Worm (Caenorhabditis elegans) whole organism, L1 larva: ENCODE measurements around the gene nhr-261.

ENCODE experiments used
- C16A3.4 ChIP-seq: fragments of 150-350 bp; optimal IDR thresholded peaks from 2 replicates; lab custom pipeline; 2014; ENCODE audit warnings: missing biosample characterization, missing genetic modification characterization
- C34B4.2 ChIP-seq: sonication (generic microtip); optimal IDR thresholded peaks from 2 replicates; lab custom pipeline; 2017; ENCODE audit warnings: mild to moderate bottlenecking, missing genetic modification characterization, missing compliant biosample characterization
- alr-1 ChIP-seq: fragments of 200-800 bp; sonication (Bioruptor generic); optimal IDR thresholded peaks from 2 replicates; lab custom pipeline; 2018; ENCODE audit warnings: borderline replicate concordance, mild to moderate bottlenecking, missing genetic modification characterization, missing compliant biosample characterization
- ama-1 ChIP-seq: fragments of 150-350 bp; optimal IDR thresholded peaks from 2 replicates; lab custom pipeline; 2014
- blmp-1 ChIP-seq: fragments of 150-350 bp; optimal IDR thresholded peaks from 2 replicates; lab custom pipeline; 2014; ENCODE audit warnings: missing biosample characterization, missing genetic modification characterization
- ceh-90 ChIP-seq: sonication (generic microtip); optimal IDR thresholded peaks from 2 replicates; lab custom pipeline; 2016; ENCODE audit warnings: missing genetic modification characterization, missing compliant biosample characterization
- ces-1 ChIP-seq: fragments of 150-350 bp; optimal IDR thresholded peaks from 2 replicates; lab custom pipeline; 2014; ENCODE audit warnings: missing biosample characterization, missing genetic modification reagents, missing genetic modification characterization
- dpl-1 ChIP-seq, 3 experiments: fragments of 150-350 bp in 2 of 3; sonication (generic microtip) in 1 of 3; optimal IDR thresholded peaks; 2 replicates each; lab custom pipeline; 2014 to 2017; ENCODE audit warnings: missing biosample characterization in 3 of 3, missing genetic modification characterization in 3 of 3, missing genetic modification reagents in 3 of 3
- efl-1 ChIP-seq, 4 experiments: fragments of 150-350 bp; optimal IDR thresholded peaks in 3 of 4; peaks in 1 of 4; 1 replicate in 1 of 4; 2 replicates in 3 of 4; lab custom pipeline; 2014; ENCODE audit warnings: missing biosample characterization in 2 of 4, missing genetic modification characterization in 2 of 4, missing genetic modification reagents in 2 of 4
- efl-3 ChIP-seq: fragments of 200-800 bp; sonication (Bioruptor generic); optimal IDR thresholded peaks from 2 replicates; lab custom pipeline; 2018; ENCODE audit warnings: mild to moderate bottlenecking, missing genetic modification characterization, missing compliant biosample characterization
- egl-13 ChIP-seq: sonication (generic microtip); optimal IDR thresholded peaks from 2 replicates; lab custom pipeline; 2016; ENCODE audit warnings: missing genotype, missing genetic modification reagents, missing genetic modification characterization, missing compliant biosample characterization
- egl-27 ChIP-seq, 2 experiments: fragments of 150-350 bp in 1 of 2; sonication (generic microtip); optimal IDR thresholded peaks; 3 replicates each; lab custom pipeline; 2017 to 2018; ENCODE audit warnings: missing biosample characterization in 2 of 2, missing genetic modification characterization in 2 of 2, missing genetic modification reagents in 2 of 2
- elt-2 ChIP-seq: sonication (generic microtip); optimal IDR thresholded peaks from 2 replicates; lab custom pipeline; 2016; ENCODE audit warnings: missing genetic modification characterization, mild to moderate bottlenecking, inconsistent platforms, missing compliant biosample characterization, missing genetic modification reagents
- ets-5 ChIP-seq: fragments of 200-800 bp; sonication (Bioruptor generic); IDR thresholded peaks from 2 replicates; pipeline ENCODE4 v1.3.6; 2022; ENCODE audit warnings: missing genetic modification characterization, missing compliant biosample characterization
- fkh-8 ChIP-seq: sonication (generic microtip); optimal IDR thresholded peaks from 2 replicates; lab custom pipeline; 2016; ENCODE audit warnings: mild to moderate bottlenecking, missing genetic modification characterization, missing compliant biosample characterization
- hlh-17 ChIP-seq: fragments of 200-800 bp; sonication (Bioruptor generic); optimal IDR thresholded peaks from 2 replicates; lab custom pipeline; 2018; ENCODE audit warnings: missing genetic modification characterization, mild to moderate bottlenecking, missing compliant biosample characterization, moderate library complexity, borderline replicate concordance
- hpl-2 ChIP-seq: fragments of 150-350 bp; optimal IDR thresholded peaks from 2 replicates; lab custom pipeline; 2014; ENCODE audit warnings: missing biosample characterization, missing genetic modification reagents, missing genetic modification characterization
- isw-1 ChIP-seq: fragments of 200-800 bp; sonication (Bioruptor generic); IDR thresholded peaks from 2 replicates; pipeline ENCODE4 v1.3.6; 2022; ENCODE audit warnings: missing genetic modification characterization, missing compliant biosample characterization
- lin-13 ChIP-seq: fragments of 150-350 bp; optimal IDR thresholded peaks from 2 replicates; lab custom pipeline; 2014; ENCODE audit warnings: missing biosample characterization, missing genetic modification reagents, missing genetic modification characterization
- lin-14 ChIP-seq: fragments of 200-800 bp; sonication (Bioruptor generic); optimal IDR thresholded peaks from 2 replicates; lab custom pipeline; 2018; ENCODE audit warnings: mild to moderate bottlenecking, missing genetic modification characterization, moderate library complexity, missing compliant biosample characterization
- lin-35 ChIP-seq, 2 experiments: fragments of 150-350 bp; optimal IDR thresholded peaks; 2 replicates each; lab custom pipeline; 2014; ENCODE audit warnings: missing biosample characterization in 2 of 2, missing genetic modification characterization in 2 of 2, missing genetic modification reagents in 2 of 2
- lsy-2 ChIP-seq, 2 experiments: fragments of 150-350 bp; optimal IDR thresholded peaks; 2 replicates each; lab custom pipeline; 2014; ENCODE audit warnings: missing biosample characterization in 2 of 2, missing genetic modification characterization in 2 of 2
- mab-9 ChIP-seq: fragments of 200-800 bp; sonication (Bioruptor generic); IDR thresholded peaks from 2 replicates; pipeline ENCODE4 v1.3.6; 2022; ENCODE audit warnings: missing genetic modification reagents, missing genetic modification characterization, missing compliant biosample characterization
- mef-2 ChIP-seq: fragments of 150-350 bp; optimal IDR thresholded peaks from 2 replicates; lab custom pipeline; 2014; ENCODE audit warnings: missing biosample characterization, missing genetic modification characterization
- nhr-12 ChIP-seq: sonication (generic microtip); optimal IDR thresholded peaks from 2 replicates; lab custom pipeline; 2017; ENCODE audit warnings: missing biosample characterization, missing genetic modification characterization
- nhr-20 ChIP-seq: sonication (generic microtip); optimal IDR thresholded peaks from 2 replicates; lab custom pipeline; 2016; ENCODE audit warnings: mild to moderate bottlenecking, missing genetic modification characterization, missing compliant biosample characterization
- nhr-237 ChIP-seq: fragments of 150-350 bp; optimal IDR thresholded peaks from 2 replicates; lab custom pipeline; 2014; ENCODE audit warnings: missing biosample characterization, missing genetic modification characterization
- nhr-28 ChIP-seq: fragments of 150-350 bp; optimal IDR thresholded peaks from 2 replicates; lab custom pipeline; 2014; ENCODE audit warnings: missing biosample characterization, missing genetic modification characterization
- nhr-47 ChIP-seq: sonication (generic microtip); optimal IDR thresholded peaks from 2 replicates; lab custom pipeline; 2016; ENCODE audit warnings: mild to moderate bottlenecking, missing genetic modification characterization, moderate library complexity, missing compliant biosample characterization
- nhr-76 ChIP-seq: sonication (generic microtip); optimal IDR thresholded peaks from 2 replicates; lab custom pipeline; 2017; ENCODE audit warnings: missing biosample characterization, missing genetic modification characterization
- nhr-77 ChIP-seq: fragments of 150-350 bp; optimal IDR thresholded peaks from 2 replicates; lab custom pipeline; 2014; ENCODE audit warnings: missing biosample characterization, missing genetic modification characterization
- nhr-84 ChIP-seq: sonication (generic microtip); optimal IDR thresholded peaks from 2 replicates; lab custom pipeline; 2017; ENCODE audit warnings: missing biosample characterization, missing genetic modification characterization
- nhr-85 ChIP-seq: sonication (generic microtip); peaks from one replicate; lab custom pipeline; 2016; ENCODE audit warnings: missing genetic modification characterization, inconsistent platforms, missing compliant biosample characterization
- pax-3 ChIP-seq: fragments of 200-800 bp; sonication (Bioruptor generic); optimal IDR thresholded peaks from 2 replicates; lab custom pipeline; 2018; ENCODE audit warnings: mild to moderate bottlenecking, missing genetic modification characterization, moderate library complexity, missing compliant biosample characterization
- pqm-1 ChIP-seq: sonication (generic microtip); optimal IDR thresholded peaks from 3 replicates; lab custom pipeline; 2017; ENCODE audit warnings: missing biosample characterization, missing genetic modification characterization
- rnt-1 ChIP-seq: sonication (generic microtip); optimal IDR thresholded peaks from 2 replicates; lab custom pipeline; 2016; ENCODE audit warnings: mild to moderate bottlenecking, missing genetic modification characterization, moderate library complexity, missing compliant biosample characterization
- skn-1 ChIP-seq: fragments of 150-350 bp; optimal IDR thresholded peaks from 2 replicates; lab custom pipeline; 2014; ENCODE audit warnings: missing biosample characterization, missing genetic modification characterization
- sox-4 ChIP-seq: sonication (generic microtip); optimal IDR thresholded peaks from 2 replicates; lab custom pipeline; 2016; ENCODE audit warnings: missing genetic modification characterization, missing compliant biosample characterization
- sptf-1 ChIP-seq: fragments of 150-350 bp; optimal IDR thresholded peaks from 2 replicates; lab custom pipeline; 2014; ENCODE audit warnings: missing biosample characterization, missing genetic modification characterization
- sup-37 ChIP-seq: fragments of 200-800 bp; sonication (Bioruptor generic); optimal IDR thresholded peaks from 2 replicates; lab custom pipeline; 2018; ENCODE audit warnings: mild to moderate bottlenecking, missing genetic modification characterization, missing compliant biosample characterization
- unc-130 ChIP-seq: fragments of 150-350 bp; optimal IDR thresholded peaks from 2 replicates; lab custom pipeline; 2017; ENCODE audit warnings: missing biosample characterization, missing genetic modification characterization, inconsistent platforms
- unc-86 ChIP-seq: sonication (generic microtip); optimal IDR thresholded peaks from 2 replicates; lab custom pipeline; 2016; ENCODE audit warnings: missing genetic modification characterization, missing compliant biosample characterization
- unc-98 ChIP-seq: fragments of 200-800 bp; sonication (Bioruptor generic); IDR thresholded peaks from 2 replicates; pipeline ENCODE4 v1.3.6; 2022; ENCODE audit warnings: missing genetic modification characterization, missing compliant biosample characterization
- vab-15 ChIP-seq: sonication (generic microtip); optimal IDR thresholded peaks from 2 replicates; lab custom pipeline; 2017; ENCODE audit warnings: missing genotype, mild to moderate bottlenecking, missing genetic modification characterization, missing compliant biosample characterization
- xbp-1 ChIP-seq: sonication (generic microtip); optimal IDR thresholded peaks from 2 replicates; lab custom pipeline; 2016; ENCODE audit warnings: missing genetic modification characterization, missing compliant biosample characterization
- zag-1 ChIP-seq: fragments of 150-350 bp; optimal IDR thresholded peaks from 2 replicates; lab custom pipeline; 2014; ENCODE audit warnings: missing biosample characterization, missing genetic modification characterization
- zip-4 ChIP-seq: fragments of 200-800 bp; sonication (Bioruptor generic); optimal IDR thresholded peaks from 2 replicates; lab custom pipeline; 2018; ENCODE audit warnings: mild to moderate bottlenecking, missing genetic modification characterization, moderate library complexity, missing compliant biosample characterization
- ztf-4 ChIP-seq: fragments of 150-350 bp; optimal IDR thresholded peaks from 2 replicates; lab custom pipeline; 2014; ENCODE audit warnings: missing biosample characterization, missing genetic modification characterization

The nhr-261 gene

ce11 chrII:3901108-3901507 is 36.6 kb upstream of the nhr-261 start, which contains the start of gene F53C3.4:
Gene F53C3.4, plus strand, starts transcription at chrII:3901408.
- TF ChIP-seq unc-86 (tag; lab: Kevin White, UChicago), result no peak
- no peak for TF ChIP-seq nhr-12 (tag; lab: Kevin White, UChicago)
- no peak for TF ChIP-seq unc-130 (tag; lab: Kevin White, UChicago)
- TF ChIP-seq ces-1 (GFP tag; lab: Kevin White, UChicago), result no peak
- TF ChIP-seq pqm-1, result no peak
- TF ChIP-seq elt-2 (tag; lab: Kevin White, UChicago), result no peak
- TF ChIP-seq C34B4.2, result no peak
- TF ChIP-seq ama-1 (lab: Kevin White, UChicago), result no peak
- no peak for TF ChIP-seq hpl-2 (GFP tag; lab: Kevin White, UChicago)
- TF ChIP-seq egl-13, result no peak
- no peak for TF ChIP-seq ceh-90 (tag; lab: Kevin White, UChicago)
- TF ChIP-seq sox-4 (tag; lab: Kevin White, UChicago), result no peak
- no peak for TF ChIP-seq ztf-4 (tag; lab: Kevin White, UChicago)
- no peak for TF ChIP-seq sptf-1 (tag; lab: Kevin White, UChicago)
- TF ChIP-seq blmp-1 (tag; lab: Kevin White, UChicago), result no peak

ce11 chrII:3897758-3898494 is 33.4 kb upstream of the nhr-261 start, which contains the start of gene F53C3.6:
Gene F53C3.6, plus strand, starts transcription at chrII:3898142.
- TF ChIP-seq lsy-2 (tag; optimal IDR thresholded peaks at IDR 0.05; lab: Kevin White, UChicago), result peak; percentile 77
- peak; percentile 4 for TF ChIP-seq elt-2 (tag; lab: Kevin White, UChicago)
- no peak for TF ChIP-seq nhr-28 (tag; lab: Kevin White, UChicago)
- peak; percentile 89 for TF ChIP-seq nhr-85
- TF ChIP-seq zip-4 (GFP tag; lab: Kevin White, UChicago), result peak; percentile 42
- TF ChIP-seq skn-1 (tag; lab: Kevin White, UChicago), result peak; percentile 70
- TF ChIP-seq ets-5 (GFP tag; lab: Robert Waterston, UW), result no peak
- peak; percentile 50 to 67 for TF ChIP-seq egl-27 (tag; optimal IDR thresholded peaks at IDR 0.05; lab: Kevin White, UChicago)
- peak; percentile 37 for TF ChIP-seq rnt-1 (tag; lab: Kevin White, UChicago)
- TF ChIP-seq pax-3 (tag; lab: Kevin White, UChicago), result peak; percentile 11
- TF ChIP-seq C16A3.4 (tag; lab: Kevin White, UChicago), result peak; percentile 26
- TF ChIP-seq lin-13, result peak; percentile 51
- peak; percentile 63 to 67 for TF ChIP-seq efl-1 (optimal IDR thresholded peaks at IDR 0.05; lab: Kevin White, UChicago)
- peak; percentile 42 to 87 for TF ChIP-seq efl-1 (GFP tag; optimal IDR thresholded peaks at IDR 0.05 in 1 of 2; lab: Kevin White, UChicago)
- TF ChIP-seq blmp-1 (tag; lab: Kevin White, UChicago), result peak; percentile 41
- TF ChIP-seq xbp-1 (tag; lab: Kevin White, UChicago), result peak; percentile 64
- no peak for TF ChIP-seq efl-3 (GFP tag; lab: Kevin White, UChicago)
- TF ChIP-seq lin-35 (GFP tag; optimal IDR thresholded peaks at IDR 0.05; lab: Kevin White, UChicago), result peak; percentile 31 to 71
- no peak for TF ChIP-seq ama-1 (lab: Kevin White, UChicago)
- TF ChIP-seq lin-14 (GFP tag; lab: Kevin White, UChicago), result peak; percentile 95
- no peak for TF ChIP-seq zag-1 (tag; lab: Kevin White, UChicago)
- TF ChIP-seq vab-15 (tag; lab: Kevin White, UChicago), result no peak
- TF ChIP-seq nhr-20 (tag; lab: Kevin White, UChicago), result peak; percentile 64
- TF ChIP-seq sup-37 (GFP tag; lab: Kevin White, UChicago), result no peak
- peak; percentile 48; the same call in 1 of the 2 replicates for TF ChIP-seq isw-1 (GFP tag; lab: Robert Waterston, UW)
- TF ChIP-seq nhr-84 (tag; lab: Kevin White, UChicago), result no peak
- no peak for TF ChIP-seq pqm-1
- peak; percentile 71 for TF ChIP-seq ces-1 (GFP tag; lab: Kevin White, UChicago)
- TF ChIP-seq dpl-1 (GFP tag; optimal IDR thresholded peaks at IDR 0.05; lab: Kevin White, UChicago), result peak in 2 of 3 experiments; percentile 30 to 38
- TF ChIP-seq fkh-8 (tag; lab: Kevin White, UChicago), result peak; percentile 61
- TF ChIP-seq hlh-17 (GFP tag; lab: Kevin White, UChicago), result no peak
- TF ChIP-seq unc-98 (GFP tag; lab: Robert Waterston, UW), result 0 out of 2 replicates have a peak, but pooled peaks have one; percentile 16
- no peak for TF ChIP-seq nhr-237 (tag; lab: Kevin White, UChicago)
- TF ChIP-seq sptf-1 (tag; lab: Kevin White, UChicago), result no peak
- TF ChIP-seq nhr-76 (tag; lab: Kevin White, UChicago), result no peak
- no peak for TF ChIP-seq mab-9
- peak; percentile 98 for TF ChIP-seq mef-2 (tag; lab: Kevin White, UChicago)
- TF ChIP-seq nhr-47 (tag; lab: Kevin White, UChicago), result peak; percentile 81
- no peak for TF ChIP-seq hpl-2 (GFP tag; lab: Kevin White, UChicago)
- TF ChIP-seq alr-1 (tag; lab: Kevin White, UChicago), result no peak
- peak; percentile 51 for TF ChIP-seq nhr-77
- no peak for TF ChIP-seq unc-130 (tag; lab: Kevin White, UChicago)
